Fruit fly (Drosophila melanogaster): ENCODE results near the gene Acsf2.

dm6 chr2L:5302692-5303043 lies 39.4 kb downstream of the Acsf2 start:
- TF ChIP-seq corto (GFP tag; optimal IDR thresholded peaks at IDR 0.05) (no peak), Bgb (GFP tag; IDR thresholded peaks at IDR 0.05; ENCODE audit: partially characterized antibody) (no peak)

Measured in whole organism, embryonic.